Worm (Caenorhabditis elegans): ENCODE data around the gene M01B2.12.
"Not testable (repeated sequence)": the region's sequence is repeated elsewhere in the genome, so short reads cannot be mapped to it uniquely, and the experiment has no call there.

M01B2.12 gene

DNA sequence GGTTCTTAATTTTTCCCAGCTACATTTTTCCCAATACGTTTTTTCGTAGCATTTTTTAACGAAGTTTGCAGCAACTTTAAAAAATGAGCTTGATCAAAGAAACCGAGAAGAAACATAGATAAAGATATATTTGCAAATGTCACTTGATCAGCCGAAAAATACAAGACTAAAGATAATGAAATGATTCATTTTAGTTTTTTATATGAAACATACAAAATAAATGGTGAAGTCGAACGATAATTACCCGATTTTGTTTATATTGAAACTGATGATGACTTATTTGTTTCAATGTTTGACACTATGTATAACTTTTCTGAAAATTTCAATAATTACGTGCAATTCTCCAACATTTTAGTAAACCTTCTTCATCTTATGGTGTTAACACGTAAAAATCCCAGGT is 4.3 kb upstream of the M01B2.12 start, which contains the start of gene srw-22:
srw-22 (plus strand) TSS at position 301 of the 400 bp plus-strand sequence.
- no peak for TF ChIP-seq ceh-82 (tag; optimal IDR thresholded peaks at IDR 0.05)

DNA sequence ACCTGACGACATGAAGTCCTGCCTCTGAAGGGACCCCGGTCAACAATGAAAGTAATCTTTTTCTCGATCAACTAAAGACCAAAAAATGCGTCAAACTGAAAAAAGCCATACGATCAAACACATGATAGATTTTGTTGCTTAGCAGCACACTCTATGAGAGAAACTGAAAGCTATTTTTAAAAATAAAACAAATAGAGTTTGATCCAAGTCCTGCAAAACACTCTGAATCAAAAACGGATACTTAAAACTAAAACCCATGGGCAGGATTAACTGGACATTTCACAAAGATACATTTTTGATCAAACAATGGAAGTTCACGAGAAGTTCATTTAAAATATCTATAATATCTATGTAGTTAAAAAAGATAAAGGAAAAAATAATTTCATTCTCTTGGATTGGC is 3.4 kb upstream of the M01B2.12 start, which contains the start of gene T10H4.13:
T10H4.13 (minus strand) TSS at position 101 of the 400 bp plus-strand sequence.
- TF ChIP-seq ama-1 (optimal IDR thresholded peaks at IDR 0.05) (no peak), nhr-12 (tag; optimal IDR thresholded peaks at IDR 0.05) (no peak), nhr-25 (tag; optimal IDR thresholded peaks at IDR 0.05) (no peak), lin-15B (tag; optimal IDR thresholded peaks at IDR 0.05) (no peak), elt-1 (tag; optimal IDR thresholded peaks at IDR 0.05) (no peak), egl-27 (tag; optimal IDR thresholded peaks at IDR 0.05) (no peak), unc-62 (GFP tag; optimal IDR thresholded peaks at IDR 0.05) (no peak), zag-1 (tag; optimal IDR thresholded peaks at IDR 0.05) (no peak), eor-1 (tag; optimal IDR thresholded peaks at IDR 0.05) (no peak), ceh-9 (tag; optimal IDR thresholded peaks at IDR 0.05) (no peak), ztf-4 (tag; optimal IDR thresholded peaks at IDR 0.05) (no peak), nhr-76 (tag; optimal IDR thresholded peaks at IDR 0.05) (no peak), snpc-4 (tag; optimal IDR thresholded peaks at IDR 0.05) (no peak), aly-2 (tag; optimal IDR thresholded peaks at IDR 0.05) (no peak), unc-39 (tag; optimal IDR thresholded peaks at IDR 0.05) (no peak)

DNA sequence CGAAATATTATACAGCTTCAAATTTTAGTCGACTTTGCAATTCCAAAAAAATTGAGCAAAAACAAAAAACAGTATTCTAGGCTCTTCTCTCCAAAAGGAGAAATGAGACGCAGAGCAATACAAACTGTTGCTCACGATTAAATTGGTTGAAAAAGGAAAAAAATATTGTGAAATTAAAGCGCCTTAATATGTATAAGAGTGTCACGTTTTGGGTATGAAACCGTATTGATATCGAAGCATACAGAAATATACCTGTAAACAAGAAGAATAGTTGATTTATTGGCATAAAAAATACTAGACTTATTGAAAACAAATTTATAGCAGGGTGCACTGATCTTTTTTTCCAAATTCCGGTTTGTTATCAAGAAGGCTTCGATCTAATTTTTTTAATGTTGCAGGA is 1.8 kb upstream of the M01B2.12 start, which contains the start of gene M01B2.13:
M01B2.13 (minus strand) TSS at position 101 of the 400 bp plus-strand sequence.
- TF ChIP-seq ama-1 (optimal IDR thresholded peaks at IDR 0.05) (no peak), lin-39 (tag; optimal IDR thresholded peaks at IDR 0.05) (no peak), elt-3 (tag; optimal IDR thresholded peaks at IDR 0.05) (no peak), aly-2 (tag; optimal IDR thresholded peaks at IDR 0.05) (no peak), ztf-11 (tag; optimal IDR thresholded peaks at IDR 0.05) (no peak), unc-39 (tag; optimal IDR thresholded peaks at IDR 0.05) (no peak), nhr-43 (tag; optimal IDR thresholded peaks at IDR 0.05; ENCODE audit: poor library complexity, severe bottlenecking) (no peak)

DNA sequence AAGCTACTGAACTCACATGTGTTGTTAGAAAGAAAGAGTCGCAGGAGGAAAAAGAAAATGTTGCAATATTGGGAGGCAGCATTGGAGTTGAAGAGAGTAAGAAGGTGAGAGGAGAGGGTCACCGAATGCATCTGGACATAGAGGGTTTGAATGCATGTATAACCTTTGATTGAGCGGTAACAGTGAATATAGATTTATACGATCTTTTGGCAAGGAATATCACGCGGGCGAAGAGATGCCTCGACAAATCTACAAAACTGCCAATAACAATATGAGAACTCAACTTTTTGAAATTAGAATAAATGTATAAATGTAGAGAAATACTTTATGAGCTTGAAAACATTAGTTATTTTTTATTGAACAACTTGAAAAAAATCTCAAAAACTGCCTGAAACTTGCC is 1.7 kb downstream of the M01B2.12 start, which contains the start of gene M01B2.10:
M01B2.10 (minus strand) TSS at position 101 of the 400 bp plus-strand sequence.
- not testable (repeated sequence) for TF ChIP-seq nhr-12, nhr-25, nhr-237 (tag; optimal IDR thresholded peaks at IDR 0.05)

DNA sequence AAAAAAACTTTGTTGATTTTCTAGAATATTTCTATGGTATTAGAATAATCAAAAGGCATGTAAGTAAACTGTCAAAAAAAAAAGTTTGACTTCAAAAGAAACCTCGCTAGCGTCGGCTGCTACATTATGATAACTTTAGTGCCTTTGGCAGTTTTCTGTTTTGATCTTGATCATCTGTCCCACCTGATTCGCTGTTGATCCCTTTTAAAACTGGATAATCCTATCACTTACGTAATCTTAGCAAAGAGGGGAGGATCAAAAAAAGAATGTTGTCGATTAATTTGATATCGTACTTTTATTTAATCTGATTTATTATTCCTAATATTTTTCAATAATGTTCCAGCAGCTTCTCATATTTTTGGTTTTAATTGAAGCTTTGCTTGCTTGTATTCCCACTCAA is 4.1 kb downstream of the M01B2.12 start, which contains the start of gene M01B2.8:
M01B2.8 (plus strand) TSS at position 301 of the 400 bp plus-strand sequence.
- TF ChIP-seq hmg-11 (tag; optimal IDR thresholded peaks at IDR 0.05) = no peak
- no peak for TF ChIP-seq unc-39 (tag; optimal IDR thresholded peaks at IDR 0.05)
- TF ChIP-seq lsy-12 (tag; optimal IDR thresholded peaks at IDR 0.05) = no peak
- no peak for TF ChIP-seq eor-1 (tag; optimal IDR thresholded peaks at IDR 0.05)
- no peak for TF ChIP-seq mml-1 (tag; optimal IDR thresholded peaks at IDR 0.05)
- TF ChIP-seq nhr-76 (tag; optimal IDR thresholded peaks at IDR 0.05) = no peak
- TF ChIP-seq snpc-4 (tag; optimal IDR thresholded peaks at IDR 0.05) = no peak
- TF ChIP-seq nhr-11 (tag; optimal IDR thresholded peaks at IDR 0.05) = no peak
- TF ChIP-seq nhr-23 (tag; optimal IDR thresholded peaks at IDR 0.05) = no peak
- TF ChIP-seq fos-1 (tag; optimal IDR thresholded peaks at IDR 0.05) = no peak
- no peak for TF ChIP-seq nhr-25 (tag; optimal IDR thresholded peaks at IDR 0.05)

DNA sequence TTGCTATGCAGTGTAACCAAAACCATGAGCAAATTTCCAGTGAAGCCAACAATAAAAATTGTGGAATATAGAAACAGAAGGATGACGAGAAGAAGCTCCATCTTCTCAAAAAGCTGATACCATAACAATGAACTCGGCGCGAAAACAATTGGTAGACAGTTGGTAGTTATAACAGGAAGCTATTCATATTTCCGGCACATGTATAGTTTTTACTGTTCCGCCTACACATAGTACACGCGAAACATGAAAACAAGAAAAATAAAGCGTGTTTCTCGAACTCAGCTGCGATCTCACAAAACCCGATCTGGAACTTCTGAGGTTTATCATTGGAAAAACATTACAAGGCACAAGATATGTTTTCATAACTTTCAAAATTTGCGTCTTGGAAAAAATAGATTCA is 5.0 kb downstream of the M01B2.12 start, which contains the start of gene srsx-37:
srsx-37 (minus strand) TSS at position 101 of the 400 bp plus-strand sequence.
- TF ChIP-seq ztf-11 (tag; optimal IDR thresholded peaks at IDR 0.05) = no peak
- no peak for TF ChIP-seq fkh-2 (tag; optimal IDR thresholded peaks at IDR 0.05)
- TF ChIP-seq zag-1 (tag; optimal IDR thresholded peaks at IDR 0.05) = no peak
- no peak for TF ChIP-seq lin-15B (tag; optimal IDR thresholded peaks at IDR 0.05)
- TF ChIP-seq nhr-28 (tag; optimal IDR thresholded peaks at IDR 0.05) = no peak
- no peak for TF ChIP-seq nhr-237 (tag; optimal IDR thresholded peaks at IDR 0.05)
- TF ChIP-seq unc-62 (GFP tag; optimal IDR thresholded peaks at IDR 0.05) = no peak
- TF ChIP-seq skn-1 (tag; optimal IDR thresholded peaks at IDR 0.05) = no peak
- TF ChIP-seq daf-12 (tag; optimal IDR thresholded peaks at IDR 0.05) = no peak
- TF ChIP-seq ama-1 (optimal IDR thresholded peaks at IDR 0.05) = no peak
- no peak for TF ChIP-seq pha-4 (tag; optimal IDR thresholded peaks at IDR 0.05)
- TF ChIP-seq egl-27 (tag; optimal IDR thresholded peaks at IDR 0.05) = no peak
- no peak for TF ChIP-seq elt-2 (tag; optimal IDR thresholded peaks at IDR 0.05)
- TF ChIP-seq ztf-4 (tag; optimal IDR thresholded peaks at IDR 0.05) = no peak
- TF ChIP-seq ceh-82 (tag; optimal IDR thresholded peaks at IDR 0.05) = no peak
- TF ChIP-seq nhr-76 (tag; optimal IDR thresholded peaks at IDR 0.05) = no peak
- no peak for TF ChIP-seq tbx-2 (tag; optimal IDR thresholded peaks at IDR 0.05)
- TF ChIP-seq ZK546.5 (tag; optimal IDR thresholded peaks at IDR 0.05) = no peak
